Fruit fly (Drosophila melanogaster) whole organism, embryonic: ENCODE data around the gene Cby.

Experiments
- C15 ChIP-seq: fragments of 200-800 bp; sonication (Bioruptor generic); IDR thresholded peaks from 3 replicates; pipeline ENCODE4 v1.3.6; 2022; ENCODE audit warnings: missing biosample characterization, missing genetic modification characterization
- CG10209 ChIP-seq: fragments of 200-800 bp; sonication (Bioruptor generic); optimal IDR thresholded peaks from 3 replicates; lab custom pipeline; 2017; ENCODE audit warnings: missing biosample characterization, mild to moderate bottlenecking, missing genetic modification characterization, missing genetic modification reagents
- CG10462 ChIP-seq: fragments of 200-800 bp; sonication (Bioruptor generic); optimal IDR thresholded peaks from 2 replicates; lab custom pipeline; 2016; ENCODE audit warnings: missing biosample characterization, missing genetic modification characterization
- CG11723 ChIP-seq: fragments of 200-800 bp; sonication (Bioruptor generic); optimal IDR thresholded peaks from 2 replicates; lab custom pipeline; 2017; ENCODE audit warnings: missing biosample characterization, mild to moderate bottlenecking, missing genetic modification characterization
- CG12219 ChIP-seq: fragments of 200-800 bp; sonication (Bioruptor generic); optimal IDR thresholded peaks from 3 replicates; lab custom pipeline; 2018; ENCODE audit warnings: missing biosample characterization, mild to moderate bottlenecking, missing genetic modification characterization
- CG12769 ChIP-seq: fragments of 200-800 bp; sonication (Bioruptor generic); optimal IDR thresholded peaks from 2 replicates; lab custom pipeline; 2019; ENCODE audit warnings: missing biosample characterization, mild to moderate bottlenecking, missing genetic modification characterization, moderate library complexity
- CG1792 ChIP-seq: fragments of 200-800 bp; sonication (Bioruptor generic); optimal IDR thresholded peaks from 2 replicates; lab custom pipeline; 2016; ENCODE audit warnings: missing biosample characterization, missing genetic modification characterization
- CG18262 ChIP-seq: fragments of 200-800 bp; optimal IDR thresholded peaks from 3 replicates; lab custom pipeline; 2019; ENCODE audit warnings: missing biosample characterization, mild to moderate bottlenecking, missing genetic modification characterization, moderate library complexity
- CG18764 ChIP-seq: fragments of 200-800 bp; sonication (Bioruptor generic); optimal IDR thresholded peaks from 3 replicates; lab custom pipeline; 2016; ENCODE audit warnings: missing biosample characterization, missing genetic modification characterization
- CG30020 ChIP-seq: fragments of 200-800 bp; optimal IDR thresholded peaks from 2 replicates; lab custom pipeline; 2019; ENCODE audit warnings: missing biosample characterization, mild to moderate bottlenecking, missing genetic modification characterization, moderate library complexity
- CG3847 ChIP-seq: fragments of 200-800 bp; sonication (Bioruptor generic); IDR thresholded peaks from 2 replicates; pipeline ENCODE4 v1.3.6; 2022; ENCODE audit warnings: missing biosample characterization, missing genetic modification characterization
- CG7556 ChIP-seq: fragments of 200-800 bp; sonication (Bioruptor generic); optimal IDR thresholded peaks from 2 replicates; lab custom pipeline; 2017; ENCODE audit warnings: missing biosample characterization, mild to moderate bottlenecking, missing genetic modification characterization
- CG9817 ChIP-seq: fragments of 200-800 bp; sonication (Bioruptor generic); optimal IDR thresholded peaks from 2 replicates; lab custom pipeline; 2018; ENCODE audit warnings: missing biosample characterization, mild to moderate bottlenecking, missing genetic modification characterization, moderate library complexity
- Dp ChIP-seq: fragments of 200-800 bp; sonication (Bioruptor generic); optimal IDR thresholded peaks from 2 replicates; lab custom pipeline; 2018; ENCODE audit warnings: missing biosample characterization, mild to moderate bottlenecking, missing genetic modification characterization, moderate library complexity
- Elba2 ChIP-seq: fragments of 200-800 bp; sonication (Bioruptor generic); optimal IDR thresholded peaks from 3 replicates; lab custom pipeline; 2016; ENCODE audit warnings: missing biosample characterization, missing genetic modification characterization
- Fer1 ChIP-seq: fragments of 200-800 bp; sonication (Bioruptor generic); optimal IDR thresholded peaks from 2 replicates; lab custom pipeline; 2017; ENCODE audit warnings: missing biosample characterization, mild to moderate bottlenecking, missing genetic modification characterization
- Gsc ChIP-seq: fragments of 200-800 bp; sonication (Bioruptor generic); IDR thresholded peaks from 2 replicates; pipeline ENCODE4 v1.3.6; 2022; ENCODE audit warnings: missing biosample characterization, missing genetic modification characterization
- HLHmδ ChIP-seq: fragments of 200-800 bp; sonication (Bioruptor generic); optimal IDR thresholded peaks from 2 replicates; lab custom pipeline; 2018; ENCODE audit warnings: missing biosample characterization, mild to moderate bottlenecking, missing genetic modification characterization, moderate library complexity
- Hmx ChIP-seq: fragments of 200-800 bp; sonication (Bioruptor generic); optimal IDR thresholded peaks from 2 replicates; lab custom pipeline; 2016; ENCODE audit warnings: missing biosample characterization, missing genetic modification characterization
- Hr78 ChIP-seq, 2 experiments: fragments of 200-800 bp in 1 of 2; fragments of >200 bp in 1 of 2; sonication (Bioruptor generic) in 1 of 2; optimal IDR thresholded peaks; 2 replicates each; lab custom pipeline; 2017 to 2019; ENCODE audit warnings: missing biosample characterization in 2 of 2, missing genetic modification characterization in 2 of 2, mild to moderate bottlenecking in 1 of 2, moderate library complexity in 1 of 2
- Lhr ChIP-seq: fragments of 200-800 bp; sonication (Bioruptor generic); optimal IDR thresholded peaks from 3 replicates; lab custom pipeline; 2017; ENCODE audit warnings: mild to moderate bottlenecking, missing biosample characterization, missing genetic modification reagents, missing genetic modification characterization
- Meics ChIP-seq: fragments of 200-800 bp; sonication (Bioruptor generic); optimal IDR thresholded peaks from 2 replicates; lab custom pipeline; 2017; ENCODE audit warnings: missing biosample characterization, mild to moderate bottlenecking, missing genetic modification characterization
- Mrtf ChIP-seq: fragments of 200-800 bp; sonication (Bioruptor generic); IDR thresholded peaks from 3 replicates; pipeline ENCODE4 v1.3.6; 2022; ENCODE audit warnings: missing biosample characterization, missing genetic modification characterization
- Nf-YA ChIP-seq: fragments of 200-800 bp; sonication (Bioruptor generic); IDR thresholded peaks from 2 replicates; pipeline ENCODE4 v1.3.6; 2022; ENCODE audit warnings: missing biosample characterization, missing genetic modification characterization
- PHDP ChIP-seq: fragments of 200-800 bp; sonication (Bioruptor generic); optimal IDR thresholded peaks from 3 replicates; lab custom pipeline; 2018; ENCODE audit warnings: missing biosample characterization, mild to moderate bottlenecking, missing genetic modification characterization, moderate library complexity
- ac ChIP-seq: fragments of 200-800 bp; sonication (Bioruptor generic); optimal IDR thresholded peaks from 3 replicates; lab custom pipeline; 2017; ENCODE audit warnings: missing biosample characterization, mild to moderate bottlenecking, missing genetic modification characterization
- az2 ChIP-seq: fragments of 200-800 bp; sonication (Bioruptor generic); optimal IDR thresholded peaks from 3 replicates; lab custom pipeline; 2016; ENCODE audit warnings: missing biosample characterization, missing genetic modification characterization
- chinmo ChIP-seq: fragments of 200-800 bp; sonication (Bioruptor generic); IDR thresholded peaks from 4 replicates; pipeline ENCODE4 v1.3.6; 2022; ENCODE audit warnings: missing biosample characterization, missing genetic modification characterization; ENCODE audit not compliant: partially characterized antibody
- crp ChIP-seq, 2 experiments: fragments of 200-800 bp; sonication (Bioruptor generic); optimal IDR thresholded peaks; 2 replicates in 1 of 2; 3 replicates in 1 of 2; lab custom pipeline; 2017; ENCODE audit warnings: missing biosample characterization in 2 of 2, missing genetic modification characterization in 2 of 2, mild to moderate bottlenecking in 1 of 2, moderate library complexity in 1 of 2
- dimm ChIP-seq: fragments of 200-800 bp; sonication (Bioruptor generic); IDR thresholded peaks from 2 replicates; pipeline ENCODE4 v1.3.6; 2022; ENCODE audit warnings: missing biosample characterization, missing genetic modification characterization
- dmrt99B ChIP-seq: fragments of 200-800 bp; sonication (Bioruptor generic); optimal IDR thresholded peaks from 2 replicates; lab custom pipeline; 2018; ENCODE audit warnings: missing biosample characterization, mild to moderate bottlenecking, missing genetic modification characterization, moderate library complexity
- dysf ChIP-seq: fragments of 200-800 bp; sonication (Bioruptor generic); IDR thresholded peaks from 3 replicates; pipeline ENCODE4 v1.3.6; 2022; ENCODE audit warnings: missing biosample characterization, missing genetic modification characterization
- ftz-f1 ChIP-seq: fragments of 200-800 bp; sonication (Bioruptor generic); optimal IDR thresholded peaks from 2 replicates; lab custom pipeline; 2016; ENCODE audit warnings: missing biosample characterization, missing genetic modification characterization
- hbn ChIP-seq: fragments of 200-800 bp; sonication (Bioruptor generic); IDR thresholded peaks from 2 replicates; pipeline ENCODE4 v1.3.6; 2022; ENCODE audit warnings: missing biosample characterization, missing genetic modification characterization; ENCODE audit not compliant: partially characterized antibody
- klu ChIP-seq: fragments of 200-800 bp; sonication (Bioruptor generic); IDR thresholded peaks from 2 replicates; pipeline ENCODE4 v1.3.6; 2022; ENCODE audit warnings: missing biosample characterization, missing genetic modification characterization
- lbe ChIP-seq: fragments of 200-800 bp; sonication (Bioruptor generic); optimal IDR thresholded peaks from 2 replicates; lab custom pipeline; 2016; ENCODE audit warnings: missing biosample characterization, mild to moderate bottlenecking, missing genetic modification characterization
- lmd ChIP-seq: fragments of 200-800 bp; sonication (Bioruptor generic); IDR thresholded peaks from 2 replicates; pipeline ENCODE4 v1.3.6; 2022; ENCODE audit warnings: missing biosample characterization, missing genetic modification characterization
- maf-S ChIP-seq: fragments of 200-800 bp; sonication (Bioruptor generic); optimal IDR thresholded peaks from 2 replicates; lab custom pipeline; 2016; ENCODE audit warnings: missing biosample characterization, missing genetic modification characterization
- nau ChIP-seq: fragments of 200-800 bp; sonication (Bioruptor generic); optimal IDR thresholded peaks from 3 replicates; lab custom pipeline; 2017; ENCODE audit warnings: missing biosample characterization, mild to moderate bottlenecking, missing genetic modification characterization, missing genetic modification reagents
- p53 ChIP-seq: fragments of 200-800 bp; sonication (Bioruptor generic); optimal IDR thresholded peaks from 2 replicates; lab custom pipeline; 2016; ENCODE audit warnings: missing biosample characterization, missing genetic modification characterization
- rib ChIP-seq: fragments of 200-800 bp; sonication (Bioruptor generic); IDR thresholded peaks from 2 replicates; pipeline ENCODE4 v1.3.6; 2022; ENCODE audit warnings: missing biosample characterization, missing genetic modification characterization
- sens ChIP-seq: fragments of 200-800 bp; sonication (Bioruptor generic); peaks from one replicate; lab custom pipeline; 2016; ENCODE audit warnings: missing biosample characterization, missing genetic modification characterization
- sisA ChIP-seq: fragments of 200-800 bp; sonication (Bioruptor generic); IDR thresholded peaks from 2 replicates; pipeline ENCODE4 v1.3.6; 2022; ENCODE audit warnings: missing biosample characterization, missing genetic modification characterization
- tin ChIP-seq: fragments of 200-800 bp; sonication (Bioruptor generic); optimal IDR thresholded peaks from 3 replicates; lab custom pipeline; 2016; ENCODE audit warnings: missing biosample characterization, missing genetic modification characterization
- zfh1 ChIP-seq: fragments of 200-800 bp; sonication (Bioruptor generic); IDR thresholded peaks from 3 replicates; pipeline ENCODE4 v1.3.6; 2022; ENCODE audit warnings: missing biosample characterization, missing genetic modification characterization
- zfh2 ChIP-seq: fragments of 200-800 bp; sonication (Bioruptor generic); optimal IDR thresholded peaks from 2 replicates; lab custom pipeline; 2016; ENCODE audit warnings: missing biosample characterization, missing genetic modification characterization

Cby gene

dm6 chr3R:21859509-21859908, 8.3 kb upstream of the Cby start (continued):
- TF ChIP-seq HLHmδ (GFP tag; lab: Kevin White, UChicago), result no peak
- TF ChIP-seq Hmx (GFP tag; lab: Kevin White, UChicago), result no peak
- TF ChIP-seq crp (GFP tag; optimal IDR thresholded peaks at IDR 0.05; lab: Kevin White, UChicago), result no peak
- peak; percentile 91 for TF ChIP-seq sens (GFP tag; lab: Kevin White, UChicago)
- peak; percentile 16 for TF ChIP-seq CG9817
- TF ChIP-seq CG12219 (GFP tag; lab: Kevin White, UChicago), result peak; percentile 51
- TF ChIP-seq CG30020 (tag; lab: Kevin White, UChicago), result no peak
- peak; percentile 9 for TF ChIP-seq CG11723 (GFP tag; lab: Kevin White, UChicago)
- no peak for TF ChIP-seq ac (GFP tag; lab: Kevin White, UChicago)
- peak; percentile 1 for TF ChIP-seq CG10462 (GFP tag; lab: Kevin White, UChicago)
- TF ChIP-seq klu (GFP tag; lab: Robert Waterston, UW), result no peak
- peak; percentile 20; the same call in 1 of the 2 replicates for TF ChIP-seq sisA (GFP tag; lab: Robert Waterston, UW)
- peak; percentile 14 for TF ChIP-seq CG12769
- TF ChIP-seq CG10209, result peak; percentile 41
- 0 out of 2 replicates have a peak, but pooled peaks have one; percentile 29 for TF ChIP-seq CG3847
- TF ChIP-seq p53 (GFP tag; lab: Kevin White, UChicago), result no peak
- TF ChIP-seq nau, result no peak
- TF ChIP-seq Elba2 (GFP tag; lab: Kevin White, UChicago), result no peak
- no peak for TF ChIP-seq C15 (GFP tag; lab: Robert Waterston, UW)
- peak; percentile 62 for TF ChIP-seq PHDP (tag; lab: Kevin White, UChicago)
- TF ChIP-seq lmd (GFP tag; lab: Robert Waterston, UW), result 0 out of 2 replicates have a peak, but pooled peaks have one; percentile 11
- no peak for TF ChIP-seq chinmo
- no peak for TF ChIP-seq dimm (GFP tag; lab: Robert Waterston, UW)
- no peak for TF ChIP-seq CG18764
- TF ChIP-seq zfh2 (GFP tag; lab: Kevin White, UChicago), result no peak
- peak; percentile 63; the same call in 1 of the 3 replicates for TF ChIP-seq zfh1 (GFP tag; lab: Robert Waterston, UW)
- TF ChIP-seq Dp (GFP tag; lab: Kevin White, UChicago), result no peak
- TF ChIP-seq CG7556, result peak; percentile 30
- TF ChIP-seq lbe (GFP tag; lab: Kevin White, UChicago), result peak; percentile 87
- TF ChIP-seq az2 (GFP tag; lab: Kevin White, UChicago), result peak; percentile 60
- TF ChIP-seq Lhr (GFP tag; lab: Kevin White, UChicago), result peak; percentile 8
- TF ChIP-seq dysf (GFP tag; lab: Robert Waterston, UW), result 0 out of 3 replicates have a peak, but pooled peaks have one; percentile 47
- peak; percentile 51 for TF ChIP-seq tin (GFP tag; lab: Kevin White, UChicago)
- no peak for TF ChIP-seq hbn (GFP tag; lab: Robert Waterston, UW)
- TF ChIP-seq Nf-YA, result no peak
- TF ChIP-seq CG1792 (GFP tag; lab: Kevin White, UChicago), result no peak
- peak; percentile 80 for TF ChIP-seq CG18262 (tag; lab: Kevin White, UChicago)
- no peak for TF ChIP-seq rib (GFP tag; lab: Robert Waterston, UW)
- TF ChIP-seq dmrt99B (tag; lab: Kevin White, UChicago), result peak; percentile 52
- TF ChIP-seq Hr78 (GFP tag; optimal IDR thresholded peaks at IDR 0.05; lab: Kevin White, UChicago), result peak in 1 of 2 experiments; percentile 13
- TF ChIP-seq Gsc, result no peak
- TF ChIP-seq Meics (GFP tag; lab: Kevin White, UChicago), result no peak
- no peak for TF ChIP-seq maf-S (GFP tag; lab: Kevin White, UChicago)
- no peak for TF ChIP-seq Fer1 (GFP tag; lab: Kevin White, UChicago)
- TF ChIP-seq ftz-f1 (GFP tag; lab: Kevin White, UChicago), result no peak
- TF ChIP-seq Mrtf (GFP tag; lab: Robert Waterston, UW), result no peak
- TF ChIP-seq, all 482 proteins: peak for 164
